Worm (Caenorhabditis elegans) whole organism, L4 larva: ENCODE results near the gene nhr-95.

Experiments
- daf-19 ChIP-seq: fragments of 200-800 bp; sonication (Bioruptor generic); conservative IDR thresholded peaks from 2 replicates; pipeline ENCODE4 v1.3.6; 2022; ENCODE audit warnings: missing genetic modification characterization, missing compliant biosample characterization
- fkh-10 ChIP-seq: fragments of 150-350 bp; optimal IDR thresholded peaks from 2 replicates; lab custom pipeline; 2014; ENCODE audit warnings: missing biosample characterization, missing genetic modification reagents, missing genetic modification characterization
- fos-1 ChIP-seq: fragments of 150-350 bp; optimal IDR thresholded peaks from 2 replicates; lab custom pipeline; 2014; ENCODE audit warnings: missing biosample characterization, missing genetic modification characterization
- hlh-11 ChIP-seq: fragments of 200-800 bp; sonication (Bioruptor generic); optimal IDR thresholded peaks from 2 replicates; lab custom pipeline; 2018; ENCODE audit warnings: mild to moderate bottlenecking, missing genetic modification characterization, missing compliant biosample characterization
- hmg-1.1 ChIP-seq: fragments of 200-800 bp; sonication (Bioruptor generic); IDR thresholded peaks from 2 replicates; pipeline ENCODE4 v1.3.6; 2022; ENCODE audit warnings: missing genetic modification reagents, missing genetic modification characterization, missing compliant biosample characterization
- lin-13 ChIP-seq: fragments of 150-350 bp; optimal IDR thresholded peaks from 2 replicates; lab custom pipeline; 2014; ENCODE audit warnings: missing biosample characterization, missing genetic modification reagents, missing genetic modification characterization
- lsy-2 ChIP-seq, 2 experiments: fragments of 150-350 bp in 1 of 2; sonication (generic microtip) in 1 of 2; optimal IDR thresholded peaks; 2 replicates each; lab custom pipeline; 2014 to 2017; ENCODE audit warnings: missing biosample characterization in 2 of 2, missing genetic modification characterization in 2 of 2
- nhr-11 ChIP-seq: fragments of 150-350 bp; optimal IDR thresholded peaks from 2 replicates; lab custom pipeline; 2014; ENCODE audit warnings: missing biosample characterization, missing genetic modification characterization
- nhr-111 ChIP-seq: fragments of 200-800 bp; sonication (Bioruptor generic); optimal IDR thresholded peaks from 2 replicates; lab custom pipeline; 2018; ENCODE audit warnings: mild to moderate bottlenecking, missing genetic modification characterization, missing compliant biosample characterization
- nhr-48 ChIP-seq: sonication (generic microtip); optimal IDR thresholded peaks from 2 replicates; lab custom pipeline; 2016; ENCODE audit warnings: mild to moderate bottlenecking, missing genetic modification characterization, missing compliant biosample characterization
- nhr-77 ChIP-seq: fragments of 150-350 bp; optimal IDR thresholded peaks from 2 replicates; lab custom pipeline; 2014; ENCODE audit warnings: missing biosample characterization, missing genetic modification characterization
- pqm-1 ChIP-seq: sonication (generic microtip); optimal IDR thresholded peaks from 2 replicates; lab custom pipeline; 2017; ENCODE audit warnings: missing biosample characterization, missing genetic modification characterization

- 0 out of 2 replicates have a peak, but pooled peaks have one; percentile 27 for TF ChIP-seq hmg-1.1 (GFP tag; lab: Robert Waterston, UW)
- TF ChIP-seq lin-13 (GFP tag; lab: Kevin White, UChicago) = no peak
- no peak for TF ChIP-seq lsy-2 (tag; optimal IDR thresholded peaks at IDR 0.05; lab: Kevin White, UChicago)
- no peak for TF ChIP-seq nhr-111 (GFP tag; lab: Kevin White, UChicago)
- TF ChIP-seq daf-19 (GFP tag; lab: Robert Waterston, UW) = no peak
- no peak for TF ChIP-seq fkh-10 (GFP tag; lab: Kevin White, UChicago)
- TF ChIP-seq nhr-48 (tag; lab: Kevin White, UChicago) = no peak
- no peak for TF ChIP-seq nhr-11 (tag; lab: Kevin White, UChicago)
- no peak for TF ChIP-seq fos-1 (tag; lab: Kevin White, UChicago)
- peak; percentile 6 for TF ChIP-seq hlh-11 (tag; lab: Kevin White, UChicago)
- no peak for TF ChIP-seq pqm-1 (tag; lab: Kevin White, UChicago)
- TF ChIP-seq nhr-77 (tag; lab: Kevin White, UChicago) = no peak
Measured at ce11 chrV:19082541-19082940, at the start of gene nhr-95.
